Fruit fly (Drosophila melanogaster): ENCODE results near the gene CG13073.

CG13073 gene

dm6 chr3L:16164150-16165039, 52.7 kb downstream of the CG13073 start, which contains the start of gene CG5151 (continued):
- TF ChIP-seq Dip2 (GFP tag; IDR thresholded peaks at IDR 0.05) = no peak
- TF ChIP-seq CG5953 (GFP tag; IDR thresholded peaks at IDR 0.05) = no peak
- TF ChIP-seq Sox100B (GFP tag; optimal IDR thresholded peaks at IDR 0.05) = no peak
- TF ChIP-seq CG17328 (GFP tag; IDR thresholded peaks at IDR 0.05) = no peak
- peak; percentile 1 for TF ChIP-seq CG18262 (tag; optimal IDR thresholded peaks at IDR 0.05)
- no peak for TF ChIP-seq cato (GFP tag; optimal IDR thresholded peaks at IDR 0.05; ENCODE audit: borderline replicate concordance)
- no peak for TF ChIP-seq CG4854 (GFP tag; optimal IDR thresholded peaks at IDR 0.05)
- TF ChIP-seq dm (GFP tag; optimal IDR thresholded peaks at IDR 0.05) = no peak
- peak; percentile 17; the same call in 1 of the 2 replicates for TF ChIP-seq slbo (GFP tag; IDR thresholded peaks at IDR 0.05)
- no peak for TF ChIP-seq H2.0 (GFP tag; IDR thresholded peaks at IDR 0.05)
- no peak; the same call in 1 of the 2 replicates for TF ChIP-seq stc (GFP tag; IDR thresholded peaks at IDR 0.05)
- TF ChIP-seq bcd (GFP tag; optimal IDR thresholded peaks at IDR 0.05) = no peak
- no peak for TF ChIP-seq CG7372 (GFP tag; IDR thresholded peaks at IDR 0.05)
- TF ChIP-seq stwl (tag; optimal IDR thresholded peaks at IDR 0.05) = no peak
- TF ChIP-seq pb (GFP tag; optimal IDR thresholded peaks at IDR 0.05) = no peak
- peak; percentile 32; the same call in 1 of the 3 replicates for TF ChIP-seq z (GFP tag; IDR thresholded peaks at IDR 0.05)
- TF ChIP-seq tx (GFP tag; optimal IDR thresholded peaks at IDR 0.05) = no peak
- no peak for TF ChIP-seq Mad (GFP tag; optimal IDR thresholded peaks at IDR 0.05)
- TF ChIP-seq corto (GFP tag; optimal IDR thresholded peaks at IDR 0.05) = peak; percentile 36
- no peak for TF ChIP-seq ab (GFP tag; optimal IDR thresholded peaks at IDR 0.05)
- peak; percentile 19 for TF ChIP-seq CG12769 (tag; optimal IDR thresholded peaks at IDR 0.05)
- TF ChIP-seq Dref (GFP tag; IDR thresholded peaks at IDR 0.05) = no peak
- TF ChIP-seq CG1603 (tag; optimal IDR thresholded peaks at IDR 0.05) = no peak
- TF ChIP-seq NK7.1 (GFP tag; optimal IDR thresholded peaks at IDR 0.05) = no peak
- no peak for TF ChIP-seq zf30C (GFP tag; optimal IDR thresholded peaks at IDR 0.05)
- no peak for TF ChIP-seq Nf-YA (GFP tag; IDR thresholded peaks at IDR 0.05)
- no peak for TF ChIP-seq ro (GFP tag; IDR thresholded peaks at IDR 0.05)
- no peak for TF ChIP-seq CG10267 (tag; optimal IDR thresholded peaks at IDR 0.05)
- no peak for TF ChIP-seq CG18599 (GFP tag; optimal IDR thresholded peaks at IDR 0.05)
- peak; percentile 33 for TF ChIP-seq lab (GFP tag; optimal IDR thresholded peaks at IDR 0.05)
- peak; percentile 68 for TF ChIP-seq ci (GFP tag; IDR thresholded peaks at IDR 0.05)
- TF ChIP-seq sr (GFP tag; IDR thresholded peaks at IDR 0.05) = no peak
- TF ChIP-seq sisA (GFP tag; IDR thresholded peaks at IDR 0.05) = no peak
- peak; percentile 38 for TF ChIP-seq MTF-1 (GFP tag; optimal IDR thresholded peaks at IDR 0.05; ENCODE audit: borderline replicate concordance)
- no peak for TF ChIP-seq zfh2 (GFP tag; optimal IDR thresholded peaks at IDR 0.05)
- no peak for TF ChIP-seq Mrtf (GFP tag; IDR thresholded peaks at IDR 0.05)
- no peak for TF ChIP-seq CG10431 (GFP tag; optimal IDR thresholded peaks at IDR 0.05)
- TF ChIP-seq CG6765 (GFP tag; optimal IDR thresholded peaks at IDR 0.05) = peak; percentile 62
- TF ChIP-seq CG34376 (GFP tag; optimal IDR thresholded peaks at IDR 0.05) = peak; percentile 75
- TF ChIP-seq Oaz (GFP tag; IDR thresholded peaks at IDR 0.05) = no peak
- no peak for TF ChIP-seq mam (GFP tag; optimal IDR thresholded peaks at IDR 0.05)
- TF ChIP-seq ttk (GFP tag; IDR thresholded peaks at IDR 0.05) = no peak
- no peak for TF ChIP-seq toy (GFP tag; IDR thresholded peaks at IDR 0.05)
- no peak for TF ChIP-seq CG15073 (GFP tag; optimal IDR thresholded peaks at IDR 0.05)
- TF ChIP-seq Ada2b (GFP tag; IDR thresholded peaks at IDR 0.05) = no peak
- TF ChIP-seq caup (GFP tag; optimal IDR thresholded peaks at IDR 0.05; ENCODE audit: severe bottlenecking) = peak; percentile 36
- TF ChIP-seq abd-A (tag; optimal IDR thresholded peaks at IDR 0.05) = peak; percentile 90
- no peak for TF ChIP-seq ken (GFP tag; IDR thresholded peaks at IDR 0.05)
- TF ChIP-seq Chrac-16 (GFP tag; optimal IDR thresholded peaks at IDR 0.05) = no peak
- no peak for TF ChIP-seq bigmax (GFP tag; optimal IDR thresholded peaks at IDR 0.05)

Measured in whole organism, embryonic.